Worm (Caenorhabditis elegans) whole organism, mixed stage, embryonic: ENCODE results near the gene C54F6.18.

Source experiments
- M03D4.4 ChIP-seq: sonication (generic microtip); optimal IDR thresholded peaks from 2 replicates; lab custom pipeline; 2017; ENCODE audit warnings: mild to moderate bottlenecking, missing genetic modification characterization, missing compliant biosample characterization
- bed-3 ChIP-seq: fragments of 200-800 bp; sonication (Bioruptor generic); optimal IDR thresholded peaks from 3 replicates; lab custom pipeline; 2018; ENCODE audit warnings: mild to moderate bottlenecking, missing genetic modification characterization, moderate library complexity, missing compliant biosample characterization
- blmp-1 ChIP-seq: fragments of 150-350 bp; optimal IDR thresholded peaks from 2 replicates; lab custom pipeline; 2014; ENCODE audit warnings: missing biosample characterization, missing genetic modification characterization
- ceh-39 ChIP-seq: fragments of 150-350 bp; optimal IDR thresholded peaks from 2 replicates; lab custom pipeline; 2014; ENCODE audit warnings: missing biosample characterization, missing genetic modification characterization
- ceh-43 ChIP-seq: fragments of 200-800 bp; sonication (Bioruptor generic); optimal IDR thresholded peaks from 2 replicates; lab custom pipeline; 2018; ENCODE audit warnings: mild to moderate bottlenecking, missing genetic modification characterization, moderate library complexity, missing compliant biosample characterization
- cnd-1 ChIP-seq: fragments of 200-800 bp; sonication (Bioruptor generic); optimal IDR thresholded peaks from 2 replicates; lab custom pipeline; 2018; ENCODE audit warnings: mild to moderate bottlenecking, missing genetic modification characterization, missing compliant biosample characterization
- elt-1 ChIP-seq: sonication (generic microtip); optimal IDR thresholded peaks from 2 replicates; lab custom pipeline; 2017; ENCODE audit warnings: missing genetic modification characterization, mild to moderate bottlenecking, missing compliant biosample characterization, antibody characterized with exemption, moderate library complexity, borderline replicate concordance; ENCODE audit not compliant: insufficient read depth
- flh-1 ChIP-seq: fragments of 200-800 bp; sonication (Bioruptor generic); optimal IDR thresholded peaks from 2 replicates; lab custom pipeline; 2018; ENCODE audit warnings: mild to moderate bottlenecking, missing genetic modification characterization, moderate library complexity, missing compliant biosample characterization
- ham-2 ChIP-seq: fragments of 200-800 bp; sonication (Bioruptor generic); optimal IDR thresholded peaks from 2 replicates; lab custom pipeline; 2018; ENCODE audit warnings: mild to moderate bottlenecking, missing genetic modification characterization, missing compliant biosample characterization
- lin-13 ChIP-seq: fragments of 150-350 bp; optimal IDR thresholded peaks from 2 replicates; lab custom pipeline; 2014; ENCODE audit warnings: missing biosample characterization, missing genetic modification characterization
- lin-32 ChIP-seq: fragments of 200-800 bp; sonication (Bioruptor generic); optimal IDR thresholded peaks from 2 replicates; lab custom pipeline; 2018; ENCODE audit warnings: mild to moderate bottlenecking, missing genetic modification characterization, missing compliant biosample characterization
- lsy-2 ChIP-seq: fragments of 150-350 bp; optimal IDR thresholded peaks from 2 replicates; lab custom pipeline; 2014; ENCODE audit warnings: missing biosample characterization, missing genetic modification characterization
- mab-5 ChIP-seq: fragments of 150-350 bp; optimal IDR thresholded peaks from 2 replicates; lab custom pipeline; 2014; ENCODE audit warnings: missing biosample characterization, missing genetic modification characterization
- mep-1 ChIP-seq: fragments of 150-350 bp; optimal IDR thresholded peaks from 2 replicates; lab custom pipeline; 2017; ENCODE audit warnings: missing biosample characterization, missing genetic modification reagents, missing genetic modification characterization, inconsistent platforms
- mls-2 ChIP-seq: sonication (generic microtip); optimal IDR thresholded peaks from 2 replicates; lab custom pipeline; 2016; ENCODE audit warnings: mild to moderate bottlenecking, missing genetic modification characterization, moderate library complexity, missing compliant biosample characterization
- nhr-2 ChIP-seq: fragments of 150-350 bp; optimal IDR thresholded peaks from 2 replicates; lab custom pipeline; 2014; ENCODE audit warnings: missing biosample characterization, missing genetic modification characterization
- nhr-237 ChIP-seq: fragments of 150-350 bp; optimal IDR thresholded peaks from 2 replicates; lab custom pipeline; 2014; ENCODE audit warnings: missing biosample characterization, missing genetic modification characterization
- nhr-28 ChIP-seq: fragments of 150-350 bp; optimal IDR thresholded peaks from 2 replicates; lab custom pipeline; 2014; ENCODE audit warnings: missing biosample characterization, missing genetic modification characterization
- pha-4 ChIP-seq: fragments of 150-350 bp; optimal IDR thresholded peaks from 2 replicates; lab custom pipeline; 2018; ENCODE audit warnings: missing biosample characterization, missing genetic modification reagents, missing genetic modification characterization
- sem-2 ChIP-seq: fragments of 200-800 bp; sonication (Bioruptor generic); optimal IDR thresholded peaks from 2 replicates; lab custom pipeline; 2018; ENCODE audit warnings: mild to moderate bottlenecking, missing genetic modification characterization, missing compliant biosample characterization
- sptf-1 ChIP-seq: sonication (generic microtip); optimal IDR thresholded peaks from 2 replicates; lab custom pipeline; 2017; ENCODE audit warnings: mild to moderate bottlenecking, missing genetic modification characterization, moderate library complexity, missing compliant biosample characterization
- tbx-8 ChIP-seq: fragments of 200-800 bp; sonication (Bioruptor generic); optimal IDR thresholded peaks from 2 replicates; lab custom pipeline; 2018; ENCODE audit warnings: mild to moderate bottlenecking, missing genetic modification characterization, moderate library complexity, missing compliant biosample characterization
- unc-120 ChIP-seq: sonication (generic microtip); optimal IDR thresholded peaks from 2 replicates; lab custom pipeline; 2017; ENCODE audit warnings: missing genetic modification characterization, missing compliant biosample characterization; ENCODE audit not compliant: poor library complexity, severe bottlenecking
- unc-39 ChIP-seq: fragments of 150-350 bp; optimal IDR thresholded peaks from 2 replicates; lab custom pipeline; 2014; ENCODE audit warnings: missing biosample characterization, missing genetic modification characterization
- unc-62 ChIP-seq: fragments of 150-350 bp; optimal IDR thresholded peaks from 2 replicates; lab custom pipeline; 2014; ENCODE audit warnings: missing biosample characterization, missing genetic modification reagents, missing genetic modification characterization
- zip-8 ChIP-seq: fragments of 150-350 bp; optimal IDR thresholded peaks from 2 replicates; lab custom pipeline; 2014; ENCODE audit warnings: missing biosample characterization, missing genetic modification characterization
- ztf-11 ChIP-seq: fragments of 150-350 bp; optimal IDR thresholded peaks from 2 replicates; lab custom pipeline; 2014; ENCODE audit warnings: missing biosample characterization, missing genetic modification characterization

Gene C54F6.18

DNA sequence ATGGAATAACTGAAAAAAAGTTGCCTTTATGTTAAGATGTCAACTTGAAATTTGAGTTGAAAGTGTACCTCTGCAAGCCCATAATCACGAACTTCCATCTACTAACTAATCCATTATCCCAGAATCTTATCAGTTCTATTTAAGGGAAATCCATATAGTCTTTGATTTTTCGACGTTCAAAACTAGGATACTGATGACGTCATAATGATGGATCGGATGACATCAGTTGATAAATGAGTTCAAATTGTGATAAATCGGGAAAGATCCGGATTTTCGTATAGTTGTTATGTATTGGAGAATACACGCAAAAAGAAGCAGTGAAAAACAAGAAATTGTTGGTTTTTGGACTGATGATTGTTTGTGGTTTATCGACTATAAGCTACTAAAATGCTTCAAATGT, 17.9 kb downstream of the C54F6.18 start:
- TF ChIP-seq zip-8 (tag; lab: Kevin White, UChicago) = peak; percentile 92
- no peak for TF ChIP-seq mls-2 (tag; lab: Kevin White, UChicago)

DNA sequence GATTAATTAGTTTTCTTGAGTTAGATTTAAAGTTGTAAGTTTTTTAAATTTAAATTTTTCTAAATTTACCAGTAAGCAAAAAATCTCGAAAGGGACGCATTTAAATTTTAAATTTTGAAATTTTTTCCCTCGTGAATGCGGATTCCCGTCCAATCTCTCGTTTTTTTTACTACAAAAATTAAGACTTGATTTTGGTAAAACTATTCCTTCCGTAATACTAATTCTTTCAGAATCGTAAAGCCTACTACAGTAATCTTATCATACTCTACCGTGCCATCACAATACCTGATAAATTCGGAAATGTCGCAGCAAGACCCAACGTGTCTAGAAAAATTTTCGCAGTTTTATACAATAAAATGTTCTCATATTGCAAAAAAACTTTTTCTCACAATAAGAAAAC, 19.4 kb downstream of the C54F6.18 start, which contains the start of the genes C54F6.19 and nhx-3:
C54F6.19 (plus strand) TSS at position 301 of the 400 bp plus-strand sequence.
nhx-3 (minus strand) TSS at position 337 of the 400 bp plus-strand sequence.
- TF ChIP-seq lin-32 (GFP tag; lab: Kevin White, UChicago) (no peak), lsy-2 (no peak), nhr-28 (no peak)
- TF ChIP-seq, all 35 proteins: peak for 0

ce11 chrV:7547479-7547878, 21.7 kb downstream of the C54F6.18 start, which contains the start of gene ftn-1:
Gene ftn-1, minus strand, starts transcription at chrV:7547579.
- TF ChIP-seq ztf-11 (tag; lab: Kevin White, UChicago) (no peak), ceh-43 (no peak), flh-1 (GFP tag; lab: Kevin White, UChicago) (no peak), blmp-1 (no peak), sptf-1 (tag; lab: Kevin White, UChicago) (no peak), ceh-39 (tag; lab: Kevin White, UChicago) (no peak), mab-5 (tag; lab: Kevin White, UChicago) (no peak), bed-3 (GFP tag; lab: Kevin White, UChicago) (no peak), elt-1 (tag; lab: Kevin White, UChicago) (no peak), nhr-2 (tag; lab: Kevin White, UChicago) (no peak), M03D4.4 (no peak), nhr-237 (no peak), sem-2 (no peak)

ce11 chrV:7548017-7548416, 22.2 kb downstream of the C54F6.18 start:
- no peak for TF ChIP-seq tbx-8
- TF ChIP-seq lin-13 (tag; lab: Kevin White, UChicago) = no peak
- no peak for TF ChIP-seq sptf-1 (tag; lab: Kevin White, UChicago)
- no peak for TF ChIP-seq ceh-43
- TF ChIP-seq cnd-1 (tag; lab: Kevin White, UChicago) = no peak
- TF ChIP-seq elt-1 (tag; lab: Kevin White, UChicago) = no peak
- no peak for TF ChIP-seq unc-62 (GFP tag; lab: Kevin White, UChicago)
- TF ChIP-seq bed-3 (GFP tag; lab: Kevin White, UChicago) = no peak

- TF ChIP-seq unc-120 (tag; lab: Kevin White, UChicago) = no peak
- TF ChIP-seq nhr-237 = no peak
- no peak for TF ChIP-seq lsy-2
- no peak for TF ChIP-seq sem-2
- TF ChIP-seq mab-5 (tag; lab: Kevin White, UChicago) = no peak
- no peak for TF ChIP-seq blmp-1
- no peak for TF ChIP-seq flh-1 (GFP tag; lab: Kevin White, UChicago)
- TF ChIP-seq pha-4 = no peak
- TF ChIP-seq ham-2 (GFP tag; lab: Kevin White, UChicago) = no peak
Observed at ce11 chrV:7551821-7552220, 26.0 kb downstream of the C54F6.18 start, which contains the start of gene F19F10.3. Gene F19F10.3, plus strand, starts transcription at chrV:7552121.

DNA sequence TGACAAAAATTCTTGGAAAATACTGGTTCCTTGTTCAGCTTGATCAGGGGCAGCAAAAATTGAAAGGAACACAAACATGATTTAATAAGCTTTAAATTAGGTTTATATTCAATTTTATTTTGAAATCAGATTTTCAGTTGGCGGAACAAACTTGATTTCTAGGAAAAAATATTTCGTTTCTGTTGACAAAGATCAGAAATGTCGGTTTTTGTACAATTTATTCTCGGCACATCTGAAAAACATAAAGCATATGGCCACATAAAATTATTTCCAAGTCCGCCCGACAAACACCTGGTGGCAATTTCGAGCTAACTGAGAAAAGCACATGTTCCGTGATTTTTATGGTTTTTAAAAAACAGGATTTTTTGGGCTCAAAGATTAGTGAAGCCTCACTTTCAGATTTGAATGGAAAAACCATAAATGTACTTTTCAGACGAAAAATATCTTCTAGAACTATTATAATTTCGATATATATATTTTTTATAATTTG, 28.1 kb downstream of the C54F6.18 start, which contains the start of gene ttr-10:
ttr-10 (minus strand) TSS at position 51 of the 490 bp plus-strand sequence.
- TF ChIP-seq ham-2 (GFP tag; lab: Kevin White, UChicago) (no peak), lsy-2 (no peak), unc-62 (GFP tag; lab: Kevin White, UChicago) (no peak), blmp-1 (no peak), mep-1 (tag; lab: Kevin White, UChicago) (no peak), sem-2 (no peak), unc-39 (no peak), cnd-1 (tag; lab: Kevin White, UChicago) (no peak), nhr-237 (no peak), lin-32 (GFP tag; lab: Kevin White, UChicago) (no peak), unc-120 (tag; lab: Kevin White, UChicago) (no peak), elt-1 (tag; lab: Kevin White, UChicago) (no peak)
